Fruit fly (Drosophila melanogaster) whole organism, prepupa: ENCODE results near the gene Past1.

Source experiments
- Blimp-1 ChIP-seq: fragments of 200-800 bp; sonication (Bioruptor generic); optimal IDR thresholded peaks from 3 replicates; lab custom pipeline; 2017; ENCODE audit warnings: missing biosample characterization, missing genetic modification characterization, mild to moderate bottlenecking, moderate library complexity, missing genetic modification reagents
- CG10631 ChIP-seq: fragments of 200-800 bp; sonication (Bioruptor generic); optimal IDR thresholded peaks from 2 replicates; lab custom pipeline; 2016; ENCODE audit warnings: missing biosample characterization, missing genetic modification characterization
- CG10669 ChIP-seq: fragments of 200-800 bp; sonication (Bioruptor generic); optimal IDR thresholded peaks from 3 replicates; lab custom pipeline; 2018; ENCODE audit warnings: missing biosample characterization, mild to moderate bottlenecking, missing genetic modification characterization, moderate library complexity
- CG11294 ChIP-seq: fragments of 200-800 bp; sonication (Bioruptor generic); IDR thresholded peaks from 2 replicates; pipeline ENCODE4 v1.3.6; 2022; ENCODE audit warnings: missing biosample characterization, missing genetic modification characterization
- CG11762 ChIP-seq: fragments of 200-800 bp; sonication (Bioruptor generic); optimal IDR thresholded peaks from 3 replicates; lab custom pipeline; 2016; ENCODE audit warnings: missing biosample characterization, missing genetic modification characterization; ENCODE audit not compliant: insufficient read depth
- CG11902 ChIP-seq: fragments of 200-800 bp; sonication (Bioruptor generic); optimal IDR thresholded peaks from 3 replicates; lab custom pipeline; 2016; ENCODE audit warnings: missing biosample characterization, missing genetic modification characterization
- CG15336 ChIP-seq: fragments of 200-800 bp; sonication (Bioruptor generic); IDR thresholded peaks from 2 replicates; pipeline ENCODE4 v1.3.6; 2022; ENCODE audit warnings: missing biosample characterization, missing genetic modification characterization
- CG3032 ChIP-seq: fragments of 200-800 bp; optimal IDR thresholded peaks from 2 replicates; lab custom pipeline; 2019; ENCODE audit warnings: missing biosample characterization, mild to moderate bottlenecking, missing genetic modification characterization, moderate library complexity
- CG31627 ChIP-seq: fragments of 200-800 bp; sonication (Bioruptor generic); optimal IDR thresholded peaks from 3 replicates; lab custom pipeline; 2016; ENCODE audit warnings: missing biosample characterization, missing genetic modification characterization
- CG34406 ChIP-seq: fragments of 200-800 bp; sonication (Bioruptor generic); optimal IDR thresholded peaks from 3 replicates; lab custom pipeline; 2016; ENCODE audit warnings: missing biosample characterization, missing genetic modification characterization
- CG6163 ChIP-seq: fragments of 200-800 bp; sonication (Bioruptor generic); IDR thresholded peaks from 3 replicates; pipeline ENCODE4 v1.3.6; 2022; ENCODE audit warnings: missing biosample characterization, missing genetic modification characterization
- CG6276 ChIP-seq: fragments of 200-800 bp; sonication (Bioruptor generic); optimal IDR thresholded peaks from 2 replicates; lab custom pipeline; 2017; ENCODE audit warnings: missing biosample characterization, mild to moderate bottlenecking, missing genetic modification characterization
- CG6792 ChIP-seq: fragments of 200-800 bp; sonication (Bioruptor generic); optimal IDR thresholded peaks from 3 replicates; lab custom pipeline; 2016; ENCODE audit warnings: missing biosample characterization, missing genetic modification characterization
- CG6808 ChIP-seq: fragments of 200-800 bp; sonication (Bioruptor generic); optimal IDR thresholded peaks from 3 replicates; lab custom pipeline; 2017; ENCODE audit warnings: missing biosample characterization, missing genetic modification characterization, mild to moderate bottlenecking, moderate library complexity, missing genetic modification reagents
- CG6854 ChIP-seq: fragments of 200-800 bp; sonication (Bioruptor generic); optimal IDR thresholded peaks from 2 replicates; lab custom pipeline; 2017; ENCODE audit warnings: missing biosample characterization, mild to moderate bottlenecking, missing genetic modification characterization
- CG8119 ChIP-seq: fragments of 200-800 bp; sonication (Bioruptor generic); IDR thresholded peaks from 3 replicates; pipeline ENCODE4 v1.3.6; 2022; ENCODE audit warnings: missing biosample characterization, missing genetic modification characterization
- CG8319 ChIP-seq: fragments of 200-800 bp; sonication (Bioruptor generic); optimal IDR thresholded peaks from 3 replicates; lab custom pipeline; 2016; ENCODE audit warnings: missing biosample characterization, missing genetic modification characterization
- CG8632 ChIP-seq: fragments of 200-800 bp; sonication (Bioruptor generic); optimal IDR thresholded peaks from 3 replicates; lab custom pipeline; 2016; ENCODE audit warnings: missing biosample characterization, missing genetic modification characterization
- Eip75B ChIP-seq: fragments of 200-800 bp; sonication (Bioruptor generic); optimal IDR thresholded peaks from 3 replicates; lab custom pipeline; 2016; ENCODE audit warnings: missing biosample characterization, missing genetic modification characterization
- Eip78C ChIP-seq: fragments of 200-800 bp; sonication (Bioruptor generic); peaks from one replicate; lab custom pipeline; 2016; ENCODE audit warnings: missing biosample characterization, missing genetic modification characterization
- Eip93F ChIP-seq: fragments of 200-800 bp; sonication (Bioruptor generic); optimal IDR thresholded peaks from 2 replicates; lab custom pipeline; 2016; ENCODE audit warnings: missing biosample characterization, mild to moderate bottlenecking, missing genetic modification characterization
- Ets96B ChIP-seq: fragments of 200-800 bp; optimal IDR thresholded peaks from 2 replicates; lab custom pipeline; 2019; ENCODE audit warnings: missing biosample characterization, mild to moderate bottlenecking, missing genetic modification characterization, moderate library complexity
- Gug ChIP-seq: fragments of 200-800 bp; sonication (Bioruptor generic); IDR thresholded peaks from 2 replicates; pipeline ENCODE4 v1.3.6; 2022; ENCODE audit warnings: missing biosample characterization, missing genetic modification characterization
- Hr38 ChIP-seq: sonication (Bioruptor generic); optimal IDR thresholded peaks from 2 replicates; lab custom pipeline; 2016; ENCODE audit warnings: missing biosample characterization, missing genetic modification characterization
- Hr39 ChIP-seq: fragments of 200-800 bp; sonication (Bioruptor generic); optimal IDR thresholded peaks from 2 replicates; lab custom pipeline; 2016; ENCODE audit warnings: missing biosample characterization, missing genetic modification characterization
- Met ChIP-seq: fragments of 200-800 bp; sonication (Bioruptor generic); optimal IDR thresholded peaks from 3 replicates; lab custom pipeline; 2016; ENCODE audit warnings: missing biosample characterization, missing genetic modification characterization
- OdsH ChIP-seq: fragments of 200-800 bp; sonication (Bioruptor generic); optimal IDR thresholded peaks from 3 replicates; lab custom pipeline; 2016; ENCODE audit warnings: missing biosample characterization, missing genetic modification characterization
- Sox102F ChIP-seq: fragments of 200-800 bp; sonication (Bioruptor generic); optimal IDR thresholded peaks from 2 replicates; lab custom pipeline; 2016; ENCODE audit warnings: missing biosample characterization, mild to moderate bottlenecking, missing genetic modification characterization
- Sox14 ChIP-seq: fragments of 200-800 bp; sonication (Bioruptor generic); optimal IDR thresholded peaks from 3 replicates; lab custom pipeline; 2016; ENCODE audit warnings: missing biosample characterization, missing genetic modification characterization
- Sox15 ChIP-seq: fragments of 200-800 bp; sonication (Bioruptor generic); optimal IDR thresholded peaks from 3 replicates; lab custom pipeline; 2016; ENCODE audit warnings: missing biosample characterization, missing genetic modification characterization
- achi ChIP-seq: fragments of 200-800 bp; sonication (Bioruptor generic); optimal IDR thresholded peaks from 3 replicates; lab custom pipeline; 2016; ENCODE audit warnings: missing biosample characterization, missing genetic modification characterization
- acj6 ChIP-seq: fragments of 200-800 bp; sonication (Bioruptor generic); optimal IDR thresholded peaks from 3 replicates; lab custom pipeline; 2016; ENCODE audit warnings: missing biosample characterization, missing genetic modification characterization
- cyc ChIP-seq: fragments of 200-800 bp; sonication (Bioruptor generic); optimal IDR thresholded peaks from 3 replicates; lab custom pipeline; 2016; ENCODE audit warnings: missing biosample characterization, missing genetic modification characterization
- dac ChIP-seq: fragments of 200-800 bp; sonication (Bioruptor generic); optimal IDR thresholded peaks from 2 replicates; lab custom pipeline; 2017; ENCODE audit warnings: missing biosample characterization, mild to moderate bottlenecking, missing genetic modification characterization
- dsx ChIP-seq: fragments of 200-800 bp; optimal IDR thresholded peaks from 3 replicates; lab custom pipeline; 2019; ENCODE audit warnings: missing biosample characterization, mild to moderate bottlenecking, missing genetic modification characterization, moderate library complexity; ENCODE audit not compliant: poor library complexity, severe bottlenecking
- eg ChIP-seq: fragments of 200-800 bp; sonication (Bioruptor generic); IDR thresholded peaks from 3 replicates; pipeline ENCODE4 v1.3.6; 2022; ENCODE audit warnings: missing biosample characterization, missing genetic modification characterization
- esn ChIP-seq: fragments of 200-800 bp; sonication (Bioruptor generic); optimal IDR thresholded peaks from 2 replicates; lab custom pipeline; 2016; ENCODE audit warnings: missing biosample characterization, mild to moderate bottlenecking, missing genetic modification characterization, moderate library complexity
- fd59A ChIP-seq: fragments of 200-800 bp; sonication (Bioruptor generic); optimal IDR thresholded peaks from 2 replicates; lab custom pipeline; 2017; ENCODE audit warnings: missing biosample characterization, mild to moderate bottlenecking, missing genetic modification characterization, missing genetic modification reagents
- fkh ChIP-seq: fragments of 200-800 bp; sonication (Bioruptor generic); optimal IDR thresholded peaks from 3 replicates; lab custom pipeline; 2017; ENCODE audit warnings: missing biosample characterization, mild to moderate bottlenecking, missing genetic modification characterization, moderate library complexity
- lz ChIP-seq: fragments of 200-800 bp; sonication (Bioruptor generic); optimal IDR thresholded peaks from 3 replicates; lab custom pipeline; 2016; ENCODE audit warnings: missing biosample characterization, missing genetic modification characterization
- spab ChIP-seq: fragments of 200-800 bp; sonication (Bioruptor generic); optimal IDR thresholded peaks from 2 replicates; lab custom pipeline; 2017; ENCODE audit warnings: missing biosample characterization, mild to moderate bottlenecking, missing genetic modification characterization, missing genetic modification reagents
- svp ChIP-seq: fragments of 200-800 bp; sonication (Bioruptor generic); peaks from one replicate; lab custom pipeline; 2016; ENCODE audit warnings: missing biosample characterization, missing genetic modification characterization
- topi ChIP-seq: fragments of 200-800 bp; sonication (Bioruptor generic); optimal IDR thresholded peaks from 3 replicates; lab custom pipeline; 2016; ENCODE audit warnings: missing biosample characterization, missing genetic modification characterization
- vri ChIP-seq: fragments of 200-800 bp; sonication (Bioruptor generic); optimal IDR thresholded peaks from 3 replicates; lab custom pipeline; 2016; ENCODE audit warnings: missing biosample characterization, mild to moderate bottlenecking, missing genetic modification characterization

The Past1 gene

DNA sequence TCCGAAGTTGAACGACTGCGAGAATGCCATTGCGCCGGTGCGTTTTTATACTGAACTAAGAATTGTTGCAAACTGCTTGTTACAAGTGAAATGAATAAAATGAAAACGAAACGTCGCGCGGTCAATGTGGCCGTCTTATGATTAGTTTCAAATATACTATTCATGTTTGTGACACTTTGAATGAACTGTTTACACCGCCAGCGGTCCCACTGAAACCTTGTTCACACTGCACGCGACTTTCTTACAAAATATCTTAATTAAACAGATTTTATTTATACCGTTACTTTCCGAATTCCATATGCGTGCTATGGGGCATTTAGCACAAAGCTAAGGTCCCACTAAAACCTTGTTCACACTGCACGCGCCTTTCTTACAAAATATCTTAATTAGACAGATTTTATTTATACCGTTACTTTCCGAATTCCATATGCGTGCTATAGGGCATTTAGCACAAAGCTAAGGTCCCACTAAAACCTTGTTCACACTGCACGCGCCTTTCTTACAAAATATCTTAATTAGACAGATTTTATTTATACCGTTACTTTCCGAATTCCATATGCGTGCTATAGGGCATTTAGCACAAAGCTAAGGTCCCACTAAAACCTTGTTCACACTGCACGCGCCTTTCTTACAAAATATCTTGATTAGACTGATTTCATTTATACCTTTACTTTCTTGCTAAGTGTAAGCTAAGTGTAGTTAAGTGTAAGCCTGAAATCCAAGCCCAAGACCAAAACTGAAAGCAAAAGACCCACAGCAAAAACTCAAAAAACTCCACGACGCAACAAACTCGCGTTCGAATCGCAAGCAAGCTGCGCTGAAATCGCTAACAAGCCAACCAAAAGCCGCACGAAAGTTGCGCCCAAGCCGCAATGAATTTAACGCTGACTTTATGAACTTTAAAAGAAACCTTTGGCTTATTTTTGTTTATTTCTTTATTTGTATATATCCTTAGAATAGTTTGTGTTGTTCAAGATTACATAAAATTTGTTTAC is 15.4 kb downstream of the Past1 start, which contains the start of gene PolQ:
PolQ (minus strand) TSS at position 122 of the 995 bp plus-strand sequence.
- TF ChIP-seq Gug (GFP tag; lab: Robert Waterston, UW) (0 out of 2 replicates have a peak, but pooled peaks have one; percentile 22), CG6163 (GFP tag; lab: Robert Waterston, UW) (0 out of 3 replicates have a peak, but pooled peaks have one; percentile 25)

DNA sequence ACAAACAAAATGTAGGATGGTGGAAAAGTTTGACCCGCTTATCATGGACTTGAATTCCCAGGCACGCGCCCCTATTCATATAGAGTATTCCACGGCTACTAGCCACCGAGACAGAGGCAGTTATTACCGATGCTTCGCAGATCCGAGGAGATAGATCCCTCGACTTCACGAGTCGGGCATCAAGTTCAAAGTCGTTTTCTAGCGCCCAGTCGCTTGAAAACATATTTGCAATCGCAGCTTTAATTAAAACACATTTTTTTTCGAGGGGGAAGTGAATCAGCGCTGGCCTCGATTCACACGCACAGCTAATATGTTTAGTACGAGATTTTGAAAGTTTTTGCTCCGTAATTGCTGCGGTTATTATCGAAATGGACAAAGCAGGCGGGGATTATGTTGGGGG is 18.1 kb downstream of the Past1 start:
- TF ChIP-seq Hr38 (no peak), svp (GFP tag; lab: Kevin White, UChicago) (no peak), Sox15 (GFP tag; lab: Kevin White, UChicago) (no peak), CG6276 (GFP tag; lab: Kevin White, UChicago) (no peak), CG8319 (GFP tag; lab: Kevin White, UChicago) (no peak), Hr39 (GFP tag; lab: Kevin White, UChicago) (no peak), CG11902 (GFP tag; lab: Kevin White, UChicago) (no peak), CG8632 (GFP tag; lab: Kevin White, UChicago) (no peak), Eip78C (GFP tag; lab: Kevin White, UChicago) (no peak), topi (GFP tag; lab: Kevin White, UChicago) (no peak), CG6808 (no peak), CG10669 (GFP tag; lab: Kevin White, UChicago) (no peak), esn (no peak), CG31627 (GFP tag; lab: Kevin White, UChicago) (no peak), Ets96B (tag; lab: Kevin White, UChicago) (no peak), eg (no peak), Eip75B (GFP tag; lab: Kevin White, UChicago) (no peak), CG6163 (GFP tag; lab: Robert Waterston, UW) (no peak), achi (GFP tag; lab: Kevin White, UChicago) (no peak), CG34406 (GFP tag; lab: Kevin White, UChicago) (no peak)
- TF ChIP-seq, all 60 proteins: peak for 0

DNA sequence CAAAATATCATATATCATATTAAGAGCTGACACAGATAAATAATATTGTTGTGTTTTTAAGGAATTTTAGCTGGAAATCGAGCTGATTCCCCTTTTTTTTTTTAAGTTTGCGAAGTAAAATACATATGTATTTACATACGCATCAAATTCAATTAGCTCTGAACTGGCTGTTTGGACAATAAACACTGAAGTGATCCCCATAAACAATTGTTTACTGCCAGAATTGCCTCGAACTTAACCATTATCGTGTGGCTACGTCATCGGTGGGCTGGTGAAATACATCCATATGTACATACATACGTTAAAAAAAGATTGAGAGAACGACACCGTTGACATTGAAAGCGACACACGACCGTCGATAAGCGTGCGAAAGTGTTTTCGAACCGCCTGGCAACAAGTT is 19.1 kb downstream of the Past1 start:
- TF ChIP-seq Sox14 (GFP tag; lab: Kevin White, UChicago) (no peak), OdsH (no peak)
- TF ChIP-seq, all 60 proteins: peak for 0

DNA sequence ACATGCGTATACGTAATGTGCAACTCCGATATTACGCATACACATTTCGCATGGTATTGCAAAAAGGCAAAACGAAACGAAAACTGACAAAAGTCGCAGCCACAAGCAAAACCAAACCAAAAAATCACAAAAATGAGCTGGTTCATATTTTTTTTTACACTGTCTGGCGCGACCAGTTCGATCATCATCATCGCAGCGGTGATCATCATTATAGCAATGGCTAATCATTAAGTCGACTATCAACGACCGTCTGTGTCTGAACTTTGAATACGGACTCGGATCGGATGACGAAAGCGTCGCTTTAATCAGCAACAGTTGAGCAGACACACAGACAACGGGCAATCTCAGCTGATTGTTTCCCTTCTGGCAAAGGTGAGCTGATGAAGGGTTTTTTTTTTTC is 19.8 kb downstream of the Past1 start:
- TF ChIP-seq Sox15 (GFP tag; lab: Kevin White, UChicago) (no peak), CG8119 (GFP tag; lab: Robert Waterston, UW) (peak; percentile 46; the same call in 2 of the 3 replicates), fkh (GFP tag; lab: Kevin White, UChicago) (no peak), CG11762 (GFP tag; lab: Kevin White, UChicago) (peak; percentile 6), Eip93F (GFP tag; lab: Kevin White, UChicago) (no peak), topi (GFP tag; lab: Kevin White, UChicago) (no peak), CG8632 (GFP tag; lab: Kevin White, UChicago) (no peak), CG3032 (tag; lab: Kevin White, UChicago) (no peak), vri (no peak), CG6854 (GFP tag; lab: Kevin White, UChicago) (no peak), CG6792 (GFP tag; lab: Kevin White, UChicago) (no peak), Blimp-1 (GFP tag; lab: Kevin White, UChicago) (no peak), lz (GFP tag; lab: Kevin White, UChicago) (no peak), Met (GFP tag; lab: Kevin White, UChicago) (no peak), fd59A (GFP tag; lab: Kevin White, UChicago) (no peak), acj6 (GFP tag; lab: Kevin White, UChicago) (no peak), Sox102F (GFP tag; lab: Kevin White, UChicago) (no peak), Hr38 (no peak), spab (peak; percentile 34), eg (peak; percentile 38; the same call in 2 of the 3 replicates), CG11294 (no peak), CG15336 (GFP tag; lab: Robert Waterston, UW) (peak; percentile 57), dac (GFP tag; lab: Kevin White, UChicago) (no peak), CG11902 (GFP tag; lab: Kevin White, UChicago) (no peak), CG10631 (GFP tag; lab: Kevin White, UChicago) (no peak), dsx (GFP tag; lab: Kevin White, UChicago) (no peak), cyc (GFP tag; lab: Kevin White, UChicago) (no peak)
